Fruit fly (Drosophila melanogaster): ENCODE results near the gene CG31111.

The CG31111 gene

dm6 chr3R:25012016-25012415, 44.0 kb downstream of the CG31111 start:
- TF ChIP-seq CG15269 (tag; optimal IDR thresholded peaks at IDR 0.05) (peak; percentile 51), CG1603 (tag; optimal IDR thresholded peaks at IDR 0.05) (no peak), Awh (GFP tag; IDR thresholded peaks at IDR 0.05) (0 out of 2 replicates have a peak, but pooled peaks have one; percentile 25), Ets65A (GFP tag) (peak; percentile 11), MTF-1 (GFP tag; optimal IDR thresholded peaks at IDR 0.05; ENCODE audit: borderline replicate concordance) (no peak), grn (GFP tag; optimal IDR thresholded peaks at IDR 0.05) (peak; percentile 32), chinmo (GFP tag; IDR thresholded peaks at IDR 0.05; ENCODE audit: partially characterized antibody) (0 out of 4 replicates have a peak, but pooled peaks have one; percentile 35), oc (tag; optimal IDR thresholded peaks at IDR 0.05) (peak; percentile 96)

dm6 chr3R:25009745-25010446, 46.1 kb downstream of the CG31111 start:
- TF ChIP-seq CG17385 (GFP tag; optimal IDR thresholded peaks at IDR 0.05) (no peak), CG30431 (GFP tag; optimal IDR thresholded peaks at IDR 0.05) (no peak), CG6175 (GFP tag; IDR thresholded peaks at IDR 0.05) (no peak), nmo (GFP tag; optimal IDR thresholded peaks at IDR 0.05) (peak; percentile 9), CG10979 (tag; optimal IDR thresholded peaks at IDR 0.05) (peak; percentile 40), Bdp1 (GFP tag; optimal IDR thresholded peaks at IDR 0.05) (no peak), dysf (GFP tag; IDR thresholded peaks at IDR 0.05) (no peak), CG14050 (GFP tag; IDR thresholded peaks at IDR 0.05) (no peak), HLH54F (GFP tag; optimal IDR thresholded peaks at IDR 0.05) (no peak), ci (GFP tag; IDR thresholded peaks at IDR 0.05) (peak; percentile 29; the same call in 1 of the 3 replicates), prd (optimal IDR thresholded peaks at IDR 0.05) (no peak), prd (GFP tag; IDR thresholded peaks at IDR 0.05) (peak; percentile 45; the same call in 1 of the 3 replicates), CG18599 (GFP tag; optimal IDR thresholded peaks at IDR 0.05) (no peak), bsh (GFP tag; optimal IDR thresholded peaks at IDR 0.05) (peak; percentile 38 to 83), br (optimal IDR thresholded peaks at IDR 0.05) (no peak), CG17328 (GFP tag; IDR thresholded peaks at IDR 0.05) (0 out of 2 replicates have a peak, but pooled peaks have one; percentile 26), cad (GFP tag; optimal IDR thresholded peaks at IDR 0.05) (no peak), CG9437 (GFP tag; optimal IDR thresholded peaks at IDR 0.05) (no peak), ERR (GFP tag; optimal IDR thresholded peaks at IDR 0.05) (no peak), zen (tag; optimal IDR thresholded peaks at IDR 0.05) (no peak), nom (GFP tag; optimal IDR thresholded peaks at IDR 0.05) (peak; percentile 80), CG33213 (GFP tag; optimal IDR thresholded peaks at IDR 0.05) (no peak), CG17612 (GFP tag; IDR thresholded peaks at IDR 0.05) (no peak), CG9215 (GFP tag; IDR thresholded peaks at IDR 0.05) (no peak), CG1603 (tag; optimal IDR thresholded peaks at IDR 0.05) (peak; percentile 27), crol (GFP tag; IDR thresholded peaks at IDR 0.05) (no peak), CG4328 (GFP tag; optimal IDR thresholded peaks at IDR 0.05) (no peak), inv (GFP tag; IDR thresholded peaks at IDR 0.05; ENCODE audit: partially characterized antibody) (no peak), zf30C (GFP tag; optimal IDR thresholded peaks at IDR 0.05) (no peak), row (GFP tag; IDR thresholded peaks at IDR 0.05) (peak; percentile 14; the same call in 1 of the 3 replicates), CG2199 (GFP tag; IDR thresholded peaks at IDR 0.05) (no peak), Drgx (GFP tag; IDR thresholded peaks at IDR 0.05) (peak; percentile 92), so (GFP tag; IDR thresholded peaks at IDR 0.05) (no peak), Mes4 (GFP tag; optimal IDR thresholded peaks at IDR 0.05) (no peak), vvl (GFP tag; IDR thresholded peaks at IDR 0.05) (0 out of 2 replicates have a peak, but pooled peaks have one; percentile 27), sens (GFP tag) (peak; percentile 16), CG7372 (GFP tag; IDR thresholded peaks at IDR 0.05) (no peak), sisA (GFP tag; IDR thresholded peaks at IDR 0.05) (0 out of 2 replicates have a peak, but pooled peaks have one; percentile 12), wor (GFP tag; IDR thresholded peaks at IDR 0.05) (no peak), CG4404 (GFP tag; IDR thresholded peaks at IDR 0.05) (peak; percentile 34; the same call in 1 of the 2 replicates), dmrt11E (tag; optimal IDR thresholded peaks at IDR 0.05) (peak; percentile 30), bowl (GFP tag; IDR thresholded peaks at IDR 0.05) (no peak)
